Fruit fly (Drosophila melanogaster) whole organism, adult: ENCODE results near the gene ppk23.

ENCODE experiments used
- CG11617 ChIP-seq: fragments of 200-800 bp; sonication (Bioruptor generic); optimal IDR thresholded peaks from 2 replicates; lab custom pipeline; 2017; ENCODE audit warnings: mild to moderate bottlenecking, missing biosample characterization, missing genetic modification reagents, missing genetic modification characterization
- CG14711 ChIP-seq: fragments of 200-800 bp; sonication (Bioruptor generic); optimal IDR thresholded peaks from 2 replicates; lab custom pipeline; 2018; ENCODE audit warnings: missing biosample characterization, mild to moderate bottlenecking, missing genetic modification characterization, moderate library complexity
- CG33017 ChIP-seq: fragments of 200-800 bp; sonication (Bioruptor generic); optimal IDR thresholded peaks from 2 replicates; lab custom pipeline; 2018; ENCODE audit warnings: missing biosample characterization, mild to moderate bottlenecking, missing genetic modification characterization, moderate library complexity
- CG5204 ChIP-seq: fragments of 200-800 bp; sonication (Bioruptor generic); optimal IDR thresholded peaks from 2 replicates; lab custom pipeline; 2016; ENCODE audit warnings: missing biosample characterization, missing genetic modification characterization
- CG7045 ChIP-seq: fragments of 200-800 bp; sonication (Bioruptor generic); optimal IDR thresholded peaks from 2 replicates; lab custom pipeline; 2017; ENCODE audit warnings: missing biosample characterization, mild to moderate bottlenecking, missing genetic modification characterization
- CG7101 ChIP-seq: fragments of 200-800 bp; sonication (Bioruptor generic); optimal IDR thresholded peaks from 2 replicates; lab custom pipeline; 2018; ENCODE audit warnings: missing biosample characterization, mild to moderate bottlenecking, missing genetic modification characterization, moderate library complexity
- Clk ChIP-seq: fragments of 200-800 bp; sonication (Bioruptor generic); optimal IDR thresholded peaks from 2 replicates; lab custom pipeline; 2017; ENCODE audit warnings: missing biosample characterization, missing genetic modification characterization
- Hr96 ChIP-seq: fragments of 200-800 bp; sonication (Bioruptor generic); optimal IDR thresholded peaks from 2 replicates; lab custom pipeline; 2016; ENCODE audit warnings: missing biosample characterization, missing genetic modification characterization
- Mnt ChIP-seq: fragments of 200-800 bp; sonication (Bioruptor generic); optimal IDR thresholded peaks from 2 replicates; lab custom pipeline; 2016; ENCODE audit warnings: missing biosample characterization, mild to moderate bottlenecking, missing genetic modification characterization
- bab1 ChIP-seq: fragments of 200-800 bp; sonication (Bioruptor generic); optimal IDR thresholded peaks from 3 replicates; lab custom pipeline; 2019; ENCODE audit warnings: missing biosample characterization, mild to moderate bottlenecking, missing genetic modification characterization, moderate library complexity
- cnc ChIP-seq, 2 experiments: fragments of >200 bp; optimal IDR thresholded peaks; 2 replicates each; lab custom pipeline; 2017
- kay ChIP-seq: fragments of 200-800 bp; sonication (Bioruptor generic); peaks from one replicate; lab custom pipeline; 2016; ENCODE audit warnings: missing biosample characterization, missing genetic modification characterization, borderline replicate concordance
- ovo ChIP-seq: fragments of 200-800 bp; sonication (Bioruptor generic); optimal IDR thresholded peaks from 2 replicates; lab custom pipeline; 2016; ENCODE audit warnings: missing biosample characterization, missing genetic modification characterization
- pad ChIP-seq: fragments of 200-800 bp; sonication (Bioruptor generic); optimal IDR thresholded peaks from 3 replicates; lab custom pipeline; 2017; ENCODE audit warnings: missing biosample characterization, missing genetic modification characterization, mild to moderate bottlenecking, moderate library complexity, missing genetic modification reagents

- no peak for TF ChIP-seq CG7045 (GFP tag; lab: Kevin White, UChicago)
- no peak for TF ChIP-seq CG33017 (tag; lab: Kevin White, UChicago)
- TF ChIP-seq cnc (optimal IDR thresholded peaks at IDR 0.05; lab: Kevin White, UChicago) = no peak
- no peak for TF ChIP-seq Mnt (GFP tag; lab: Kevin White, UChicago)
- no peak for TF ChIP-seq Clk (GFP tag; lab: Kevin White, UChicago)
- no peak for TF ChIP-seq CG11617
- TF ChIP-seq kay = no peak
- TF ChIP-seq CG14711 (tag; lab: Kevin White, UChicago) = no peak
- no peak for TF ChIP-seq CG5204 (GFP tag; lab: Kevin White, UChicago)
- no peak for TF ChIP-seq bab1 (GFP tag; lab: Kevin White, UChicago)
- TF ChIP-seq Hr96 (GFP tag; lab: Kevin White, UChicago) = no peak
- no peak for TF ChIP-seq ovo
- no peak for TF ChIP-seq pad (GFP tag; lab: Kevin White, UChicago)
- no peak for TF ChIP-seq CG7101 (tag; lab: Kevin White, UChicago)
Observed at dm6 chrX:17538410-17538809, 30.6 kb downstream of the ppk23 start.
